Worm (Caenorhabditis elegans) whole organism, L4 larva: ENCODE results near the gene B0222.11.

Experiments used
- F10B5.3 ChIP-seq: sonication (generic microtip); optimal IDR thresholded peaks from 2 replicates; lab custom pipeline; 2016; ENCODE audit warnings: mild to moderate bottlenecking, missing genetic modification characterization, missing compliant biosample characterization
- T26A8.4 ChIP-seq: fragments of 200-800 bp; sonication (Bioruptor generic); IDR thresholded peaks from 2 replicates; pipeline ENCODE4 v1.3.6; 2022; ENCODE audit warnings: missing genetic modification characterization, missing compliant biosample characterization
- Y48G9A.11 ChIP-seq: fragments of 200-800 bp; sonication (Bioruptor generic); IDR thresholded peaks from 2 replicates; pipeline ENCODE4 v1.3.6; 2022; ENCODE audit warnings: missing genetic modification reagents, missing genetic modification characterization, missing compliant biosample characterization
- ZK337.2 ChIP-seq: fragments of 200-800 bp; sonication (Bioruptor generic); IDR thresholded peaks from 2 replicates; pipeline ENCODE4 v1.3.6; 2022; ENCODE audit warnings: missing genetic modification reagents, missing genetic modification characterization, missing compliant biosample characterization
- aha-1 ChIP-seq: fragments of 150-350 bp; peaks from one replicate; lab custom pipeline; 2014; ENCODE audit warnings: missing biosample characterization, missing genetic modification characterization
- aly-2 ChIP-seq: sonication (generic microtip); optimal IDR thresholded peaks from 2 replicates; lab custom pipeline; 2018; ENCODE audit warnings: missing biosample characterization, missing genetic modification characterization
- ceh-20 ChIP-seq: fragments of 200-800 bp; sonication (Bioruptor generic); IDR thresholded peaks from 2 replicates; pipeline ENCODE4 v1.3.6; 2022; ENCODE audit warnings: missing genetic modification reagents, missing genetic modification characterization, missing compliant biosample characterization
- ceh-28 ChIP-seq: fragments of 150-350 bp; optimal IDR thresholded peaks from 2 replicates; lab custom pipeline; 2014; ENCODE audit warnings: missing biosample characterization, missing genetic modification reagents, missing genetic modification characterization
- ceh-32 ChIP-seq: sonication (generic microtip); optimal IDR thresholded peaks from 2 replicates; lab custom pipeline; 2016; ENCODE audit warnings: mild to moderate bottlenecking, missing genetic modification characterization, missing compliant biosample characterization; ENCODE audit not compliant: poor library complexity
- dmd-6 ChIP-seq: fragments of 200-800 bp; sonication (Bioruptor generic); IDR thresholded peaks from 2 replicates; pipeline ENCODE4 v1.3.6; 2022; ENCODE audit warnings: missing genetic modification reagents, missing genetic modification characterization, missing compliant biosample characterization
- dve-1 ChIP-seq: sonication (generic microtip); optimal IDR thresholded peaks from 2 replicates; lab custom pipeline; 2017; ENCODE audit warnings: antibody characterized with exemption, mild to moderate bottlenecking, missing genetic modification characterization, missing compliant biosample characterization; ENCODE audit not compliant: insufficient read depth
- egl-27 ChIP-seq: sonication (generic microtip); optimal IDR thresholded peaks from 3 replicates; lab custom pipeline; 2017; ENCODE audit warnings: missing biosample characterization, missing genetic modification reagents, missing genetic modification characterization
- egl-43 ChIP-seq: fragments of 200-800 bp; sonication (Bioruptor generic); IDR thresholded peaks from 2 replicates; pipeline ENCODE4 v1.3.6; 2022; ENCODE audit warnings: missing genetic modification reagents, missing genetic modification characterization, missing compliant biosample characterization
- fkh-10 ChIP-seq: fragments of 150-350 bp; optimal IDR thresholded peaks from 2 replicates; lab custom pipeline; 2014; ENCODE audit warnings: missing biosample characterization, missing genetic modification reagents, missing genetic modification characterization
- fos-1 ChIP-seq: fragments of 150-350 bp; optimal IDR thresholded peaks from 2 replicates; lab custom pipeline; 2014; ENCODE audit warnings: missing biosample characterization, missing genetic modification characterization
- gei-8 ChIP-seq: fragments of 200-800 bp; sonication (Bioruptor generic); optimal IDR thresholded peaks from 2 replicates; lab custom pipeline; 2018; ENCODE audit warnings: mild to moderate bottlenecking, missing genetic modification characterization, missing compliant biosample characterization
- hif-1 ChIP-seq, 2 experiments: sonication (generic microtip); optimal IDR thresholded peaks; 2 replicates each; lab custom pipeline; 2016 to 2017; ENCODE audit warnings: missing compliant biosample characterization in 2 of 2, missing genetic modification characterization in 2 of 2, missing genetic modification reagents in 2 of 2, missing genotype in 2 of 2, mild to moderate bottlenecking in 1 of 2
- hlh-30 ChIP-seq: sonication (generic microtip); optimal IDR thresholded peaks from 2 replicates; lab custom pipeline; 2017; ENCODE audit warnings: antibody characterized with exemption, mild to moderate bottlenecking, missing genetic modification characterization, missing compliant biosample characterization; ENCODE audit not compliant: insufficient read depth
- lin-1 ChIP-seq: fragments of 200-800 bp; sonication (Bioruptor generic); IDR thresholded peaks from 2 replicates; pipeline ENCODE4 v1.3.6; 2022; ENCODE audit warnings: missing genetic modification reagents, missing genetic modification characterization, missing compliant biosample characterization
- lin-15B ChIP-seq: fragments of 150-350 bp; sonication (generic microtip); optimal IDR thresholded peaks from 3 replicates; lab custom pipeline; 2014; ENCODE audit warnings: missing biosample characterization, missing genetic modification characterization
- lin-29 ChIP-seq: fragments of 200-800 bp; sonication (Bioruptor generic); IDR thresholded peaks from 2 replicates; pipeline ENCODE4 v1.3.6; 2022; ENCODE audit warnings: missing genetic modification reagents, missing genetic modification characterization, missing compliant biosample characterization
- lin-38 ChIP-seq: fragments of 200-800 bp; sonication (Bioruptor generic); IDR thresholded peaks from 2 replicates; pipeline ENCODE4 v1.3.6; 2022; ENCODE audit warnings: missing genetic modification reagents, missing genetic modification characterization, missing compliant biosample characterization
- lin-39 ChIP-seq: fragments of 150-350 bp; optimal IDR thresholded peaks from 2 replicates; lab custom pipeline; 2014; ENCODE audit warnings: missing biosample characterization, missing genetic modification reagents, missing genetic modification characterization
- lir-3 ChIP-seq: sonication (generic microtip); optimal IDR thresholded peaks from 2 replicates; lab custom pipeline; 2016; ENCODE audit warnings: mild to moderate bottlenecking, missing genetic modification characterization, missing compliant biosample characterization
- lsy-2 ChIP-seq, 2 experiments: fragments of 150-350 bp in 1 of 2; sonication (generic microtip) in 1 of 2; optimal IDR thresholded peaks; 2 replicates each; lab custom pipeline; 2014 to 2017; ENCODE audit warnings: missing biosample characterization in 2 of 2, missing genetic modification characterization in 2 of 2
- madf-9 ChIP-seq: fragments of 200-800 bp; sonication (Bioruptor generic); conservative IDR thresholded peaks from 2 replicates; pipeline ENCODE4 v1.3.6; 2022; ENCODE audit warnings: missing genetic modification reagents, missing genetic modification characterization, missing compliant biosample characterization
- mdl-1 ChIP-seq, 2 experiments: fragments of 150-350 bp in 1 of 2; sonication (generic microtip) in 1 of 2; optimal IDR thresholded peaks; 2 replicates each; lab custom pipeline; 2014 to 2017; ENCODE audit warnings: missing biosample characterization in 2 of 2, missing genetic modification characterization in 2 of 2
- mdt-29 ChIP-seq: fragments of 200-800 bp; sonication (Bioruptor generic); IDR thresholded peaks from 2 replicates; pipeline ENCODE4 v1.3.6; 2022; ENCODE audit warnings: missing genetic modification reagents, missing genetic modification characterization, missing compliant biosample characterization
- mep-1 ChIP-seq: fragments of 150-350 bp; sonication (generic microtip); optimal IDR thresholded peaks from 3 replicates; lab custom pipeline; 2014; ENCODE audit warnings: missing biosample characterization, missing genetic modification characterization
- mxl-2 ChIP-seq: fragments of 200-800 bp; sonication (Bioruptor generic); conservative IDR thresholded peaks from 2 replicates; pipeline ENCODE4 v1.3.6; 2022; ENCODE audit warnings: missing genetic modification reagents, missing genetic modification characterization, missing compliant biosample characterization
- mxl-3 ChIP-seq: fragments of 200-800 bp; sonication (Bioruptor generic); optimal IDR thresholded peaks from 2 replicates; lab custom pipeline; 2018; ENCODE audit warnings: mild to moderate bottlenecking, missing genetic modification characterization, missing compliant biosample characterization
- nhr-102 ChIP-seq: sonication (generic microtip); optimal IDR thresholded peaks from 2 replicates; lab custom pipeline; 2016; ENCODE audit warnings: mild to moderate bottlenecking, missing genetic modification characterization, moderate library complexity, missing compliant biosample characterization
- nhr-11 ChIP-seq: fragments of 150-350 bp; optimal IDR thresholded peaks from 2 replicates; lab custom pipeline; 2014; ENCODE audit warnings: missing biosample characterization, missing genetic modification characterization
- nhr-25 ChIP-seq: sonication (generic microtip); optimal IDR thresholded peaks from 2 replicates; lab custom pipeline; 2017; ENCODE audit warnings: missing genetic modification characterization, mild to moderate bottlenecking, missing compliant biosample characterization, antibody characterized with exemption, moderate library complexity, borderline replicate concordance; ENCODE audit not compliant: insufficient read depth
- nhr-76 ChIP-seq: fragments of 150-350 bp; optimal IDR thresholded peaks from 2 replicates; lab custom pipeline; 2014; ENCODE audit warnings: missing biosample characterization, missing genetic modification characterization
- pha-4 ChIP-seq, 2 experiments: fragments of 150-350 bp in 1 of 2; fragments of 200-800 bp in 1 of 2; sonication (Bioruptor generic) in 1 of 2; IDR thresholded peaks in 1 of 2; optimal IDR thresholded peaks in 1 of 2; 2 replicates each; pipeline versions ENCODE4 v1.3.6 to Lab custom; 2014 to 2022; ENCODE audit warnings: missing genetic modification characterization in 2 of 2, missing genetic modification reagents in 2 of 2, missing biosample characterization in 1 of 2, missing compliant biosample characterization in 1 of 2
- pqm-1 ChIP-seq: sonication (generic microtip); optimal IDR thresholded peaks from 2 replicates; lab custom pipeline; 2017; ENCODE audit warnings: missing biosample characterization, missing genetic modification characterization
- rbr-2 ChIP-seq: sonication (generic microtip); optimal IDR thresholded peaks from 2 replicates; lab custom pipeline; 2016; ENCODE audit warnings: missing genotype, missing genetic modification characterization, missing compliant biosample characterization
- set-16 ChIP-seq: fragments of 200-800 bp; sonication (Bioruptor generic); IDR thresholded peaks from 2 replicates; pipeline ENCODE4 v1.3.6; 2022; ENCODE audit warnings: missing genetic modification reagents, missing genetic modification characterization, missing compliant biosample characterization
- skn-1 ChIP-seq: fragments of 150-350 bp; optimal IDR thresholded peaks from 2 replicates; lab custom pipeline; 2014; ENCODE audit warnings: missing biosample characterization, missing genetic modification characterization
- tra-1 ChIP-seq: fragments of 200-800 bp; sonication (Bioruptor generic); IDR thresholded peaks from 2 replicates; pipeline ENCODE4 v1.3.6; 2022; ENCODE audit warnings: missing genetic modification reagents, missing genetic modification characterization, missing compliant biosample characterization
- unc-39 ChIP-seq: sonication (generic microtip); optimal IDR thresholded peaks from 2 replicates; lab custom pipeline; 2017; ENCODE audit warnings: missing biosample characterization, missing genetic modification characterization
- zag-1 ChIP-seq: fragments of 150-350 bp; optimal IDR thresholded peaks from 2 replicates; lab custom pipeline; 2014; ENCODE audit warnings: missing biosample characterization, missing genetic modification characterization
- zfp-3 ChIP-seq: fragments of 200-800 bp; sonication (Bioruptor generic); conservative IDR thresholded peaks from 2 replicates; pipeline ENCODE4 v1.3.6; 2022; ENCODE audit warnings: missing genetic modification reagents, missing genetic modification characterization, missing compliant biosample characterization
- zip-2 ChIP-seq: fragments of 150-350 bp; optimal IDR thresholded peaks from 2 replicates; lab custom pipeline; 2014; ENCODE audit warnings: missing biosample characterization, missing genetic modification characterization

The B0222.11 gene

ce11 chrV:9168089-9168488 lies at the start of gene B0222.11:
Gene B0222.11 (minus strand): TSS chrV:9168189.
- no peak for TF ChIP-seq lin-39
- no peak for TF ChIP-seq lin-15B
- no peak for TF ChIP-seq nhr-76 (tag; lab: Kevin White, UChicago)
- no peak for TF ChIP-seq F10B5.3
- TF ChIP-seq gei-8, result no peak
- TF ChIP-seq lin-38 (GFP tag; lab: Robert Waterston, UW), result no peak
- no peak for TF ChIP-seq dve-1
- no peak for TF ChIP-seq fkh-10 (GFP tag; lab: Kevin White, UChicago)
- TF ChIP-seq dmd-6 (GFP tag; lab: Robert Waterston, UW), result no peak
- TF ChIP-seq ZK337.2 (GFP tag; lab: Robert Waterston, UW), result no peak
- no peak for TF ChIP-seq mdt-29 (GFP tag; lab: Robert Waterston, UW)
- no peak for TF ChIP-seq fos-1 (tag; lab: Kevin White, UChicago)
- no peak for TF ChIP-seq zip-2
- TF ChIP-seq set-16 (GFP tag; lab: Robert Waterston, UW), result no peak
- no peak for TF ChIP-seq T26A8.4
- no peak for TF ChIP-seq hif-1 (tag; optimal IDR thresholded peaks at IDR 0.05; lab: Kevin White, UChicago)
- TF ChIP-seq tra-1 (GFP tag; lab: Robert Waterston, UW), result no peak
- no peak for TF ChIP-seq hlh-30 (tag; lab: Kevin White, UChicago)
- TF ChIP-seq lin-29 (GFP tag; lab: Robert Waterston, UW), result no peak
- no peak for TF ChIP-seq Y48G9A.11 (GFP tag; lab: Robert Waterston, UW)
- TF ChIP-seq, all 104 proteins: peak for 0

- no peak for TF ChIP-seq lin-29 (GFP tag; lab: Robert Waterston, UW)
- TF ChIP-seq mep-1 (tag; lab: Kevin White, UChicago), result no peak
- no peak for TF ChIP-seq hif-1 (tag; optimal IDR thresholded peaks at IDR 0.05; lab: Kevin White, UChicago)
- no peak for TF ChIP-seq ceh-28 (tag; lab: Kevin White, UChicago)
- no peak for TF ChIP-seq lin-39
- TF ChIP-seq aly-2 (tag; lab: Kevin White, UChicago), result no peak
- TF ChIP-seq egl-27 (tag; lab: Kevin White, UChicago), result no peak
- TF ChIP-seq rbr-2 (tag; lab: Kevin White, UChicago), result no peak
- TF ChIP-seq aha-1, result no peak
- no peak for TF ChIP-seq skn-1 (tag; lab: Kevin White, UChicago)
- no peak for TF ChIP-seq mdl-1 (tag; optimal IDR thresholded peaks at IDR 0.05; lab: Kevin White, UChicago)
- no peak for TF ChIP-seq madf-9 (GFP tag; lab: Robert Waterston, UW)
- no peak for TF ChIP-seq mxl-2 (GFP tag; lab: Robert Waterston, UW)
- TF ChIP-seq zag-1 (tag; lab: Kevin White, UChicago), result no peak
- TF ChIP-seq nhr-102 (tag; lab: Kevin White, UChicago), result no peak
- TF ChIP-seq egl-43 (GFP tag; lab: Robert Waterston, UW), result no peak
- no peak for TF ChIP-seq pqm-1 (tag; lab: Kevin White, UChicago)
- TF ChIP-seq lin-1 (GFP tag; lab: Robert Waterston, UW), result no peak
Measured at ce11 chrV:9217158-9217557, 49.2 kb upstream of the B0222.11 start, which contains the start of gene pacs-1. Gene pacs-1 (minus strand): TSS chrV:9217258.

- TF ChIP-seq aha-1 (peak; percentile 40), hif-1 (tag; optimal IDR thresholded peaks at IDR 0.05; lab: Kevin White, UChicago) (no peak)
Measured at ce11 chrV:9213554-9213953, 45.6 kb upstream of the B0222.11 start, which contains the start of gene mdt-27. Gene mdt-27 (minus strand): TSS chrV:9213654.

ce11 chrV:9212499-9212898 lies 44.5 kb upstream of the B0222.11 start:
- TF ChIP-seq lin-39, result no peak
- no peak for TF ChIP-seq unc-39
- TF ChIP-seq ceh-20 (GFP tag; lab: Robert Waterston, UW), result no peak
- TF ChIP-seq rbr-2 (tag; lab: Kevin White, UChicago), result peak; percentile 47
- TF ChIP-seq dve-1, result peak; percentile 86
- peak in 1 of 2 experiments; percentile 83 for TF ChIP-seq lsy-2 (tag; optimal IDR thresholded peaks at IDR 0.05; lab: Kevin White, UChicago)
- TF ChIP-seq pha-4 (GFP tag; IDR thresholded peaks at IDR 0.05; lab: Robert Waterston, UW), result no peak
- peak; percentile 64 for TF ChIP-seq pha-4 (tag; optimal IDR thresholded peaks at IDR 0.05; lab: Kevin White, UChicago)
- TF ChIP-seq zfp-3, result no peak
- TF ChIP-seq nhr-11 (tag; lab: Kevin White, UChicago), result peak; percentile 43
- no peak for TF ChIP-seq lin-15B
- peak; percentile 44 for TF ChIP-seq hlh-30 (tag; lab: Kevin White, UChicago)
- TF ChIP-seq mxl-3 (GFP tag; lab: Kevin White, UChicago), result peak; percentile 41
- TF ChIP-seq lin-38 (GFP tag; lab: Robert Waterston, UW), result peak; percentile 82
- TF ChIP-seq ceh-32 (tag; lab: Kevin White, UChicago), result no peak
- TF ChIP-seq nhr-25 (tag; lab: Kevin White, UChicago), result peak; percentile 30
- TF ChIP-seq lir-3 (tag; lab: Kevin White, UChicago), result no peak
